Fruit fly (Drosophila melanogaster): ENCODE data around the gene nAChRbeta3.

Gene nAChRbeta3

DNA sequence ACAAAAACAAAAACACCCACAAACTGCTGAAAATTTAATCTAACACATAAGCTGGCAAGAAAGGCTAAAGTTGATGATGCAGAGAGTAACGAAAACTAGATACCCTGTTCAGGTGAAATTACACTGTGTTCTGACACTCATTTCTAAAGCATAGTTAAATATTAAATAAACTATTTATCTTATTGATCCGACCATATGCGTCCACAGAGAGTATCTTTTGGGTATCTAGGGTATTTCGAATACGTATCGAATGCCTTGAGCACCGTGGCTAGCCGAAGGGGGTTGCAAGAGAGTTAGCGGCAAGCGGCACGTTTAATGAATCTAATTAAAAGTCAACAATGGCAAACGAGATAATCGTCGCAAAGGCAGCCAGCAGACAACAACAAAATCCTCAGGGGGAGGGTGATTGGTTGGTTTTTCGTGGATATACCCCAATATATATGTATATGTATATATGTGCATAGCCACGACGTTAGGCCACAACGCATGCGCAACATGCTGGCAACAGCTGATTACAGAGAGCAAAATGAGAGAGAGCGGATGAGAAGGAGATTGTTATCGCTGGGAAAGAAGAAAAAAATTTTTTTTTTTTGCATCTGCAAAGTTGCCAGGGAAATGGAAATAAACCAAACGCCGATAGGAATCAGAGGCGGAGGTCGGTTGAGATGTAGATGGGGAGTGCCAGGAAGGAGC is 22.8 kb upstream of the nAChRbeta3 start (continued):
- TF ChIP-seq ftz-f1 (GFP tag; optimal IDR thresholded peaks at IDR 0.05): no peak
- TF ChIP-seq dm (GFP tag; optimal IDR thresholded peaks at IDR 0.05): no peak
- peak; percentile 76 for TF ChIP-seq Aef1 (GFP tag; IDR thresholded peaks at IDR 0.05)
- peak; percentile 60 for TF ChIP-seq GATAe (GFP tag; conservative IDR thresholded peaks at IDR 0.05)
- TF ChIP-seq H2.0 (GFP tag; IDR thresholded peaks at IDR 0.05): peak; percentile 81
- peak; percentile 66 for TF ChIP-seq CG6654 (GFP tag; optimal IDR thresholded peaks at IDR 0.05)
- no peak for TF ChIP-seq Dip2 (GFP tag; IDR thresholded peaks at IDR 0.05)
- peak; percentile 89 for TF ChIP-seq CG6689 (GFP tag; IDR thresholded peaks at IDR 0.05)
- peak; percentile 58 for TF ChIP-seq CG1024 (GFP tag; IDR thresholded peaks at IDR 0.05)
- TF ChIP-seq CG7357 (GFP tag; IDR thresholded peaks at IDR 0.05): peak; percentile 78; the same call in 2 of the 3 replicates
- TF ChIP-seq tna (GFP tag; IDR thresholded peaks at IDR 0.05; ENCODE audit: partially characterized antibody): no peak
- TF ChIP-seq btn (GFP tag; optimal IDR thresholded peaks at IDR 0.05): no peak
- TF ChIP-seq sr (GFP tag; IDR thresholded peaks at IDR 0.05): peak; percentile 71; the same call in 1 of the 3 replicates
- TF ChIP-seq CG10979 (tag; optimal IDR thresholded peaks at IDR 0.05): peak; percentile 88
- TF ChIP-seq Lim3 (GFP tag; IDR thresholded peaks at IDR 0.05): 0 out of 2 replicates have a peak, but pooled peaks have one; percentile 39
- TF ChIP-seq nerfin-1 (tag; optimal IDR thresholded peaks at IDR 0.05): peak; percentile 65
- peak; percentile 65 for TF ChIP-seq scrt (GFP tag; optimal IDR thresholded peaks at IDR 0.05)
- no peak for TF ChIP-seq unc-4 (GFP tag; IDR thresholded peaks at IDR 0.05; ENCODE audit: partially characterized antibody)
- peak in 1 of 3 experiments; percentile 70 for TF ChIP-seq lola (GFP tag; optimal IDR thresholded peaks at IDR 0.05)
- peak; percentile 77 for TF ChIP-seq ap (GFP tag; IDR thresholded peaks at IDR 0.05)
- no peak for TF ChIP-seq sima (GFP tag; optimal IDR thresholded peaks at IDR 0.05)
- no peak for TF ChIP-seq Myb (GFP tag; optimal IDR thresholded peaks at IDR 0.05)
- TF ChIP-seq tup (GFP tag; optimal IDR thresholded peaks at IDR 0.05): peak; percentile 48
- TF ChIP-seq CG3838 (GFP tag; optimal IDR thresholded peaks at IDR 0.05): no peak
- peak; percentile 34 for TF ChIP-seq Atf-2 (GFP tag; optimal IDR thresholded peaks at IDR 0.05)
- no peak for TF ChIP-seq CG18011 (GFP tag; optimal IDR thresholded peaks at IDR 0.05)
- TF ChIP-seq CG12942 (GFP tag; optimal IDR thresholded peaks at IDR 0.05): peak; percentile 60
- no peak for TF ChIP-seq gfzf (GFP tag; optimal IDR thresholded peaks at IDR 0.05)
- no peak for TF ChIP-seq h (optimal IDR thresholded peaks at IDR 0.05)
- TF ChIP-seq Tbp (GFP tag; optimal IDR thresholded peaks at IDR 0.05): no peak
- peak; percentile 62 for TF ChIP-seq lilli (GFP tag; optimal IDR thresholded peaks at IDR 0.05)
- TF ChIP-seq Deaf1 (tag; optimal IDR thresholded peaks at IDR 0.05): no peak
- TF ChIP-seq CG10543 (GFP tag; optimal IDR thresholded peaks at IDR 0.05): no peak
- TF ChIP-seq HmgZ (tag; optimal IDR thresholded peaks at IDR 0.05): no peak
- TF ChIP-seq CG7786 (GFP tag; optimal IDR thresholded peaks at IDR 0.05): peak; percentile 27
- peak; percentile 59 for TF ChIP-seq CG1529 (GFP tag; optimal IDR thresholded peaks at IDR 0.05)
- TF ChIP-seq fd102C (GFP tag; optimal IDR thresholded peaks at IDR 0.05): peak; percentile 63
- TF ChIP-seq gro (GFP tag; optimal IDR thresholded peaks at IDR 0.05): peak; percentile 60
- TF ChIP-seq CG31388 (GFP tag; optimal IDR thresholded peaks at IDR 0.05): no peak
- TF ChIP-seq CG31365 (tag; optimal IDR thresholded peaks at IDR 0.05): peak; percentile 56
- no peak for TF ChIP-seq Neu2 (GFP tag; optimal IDR thresholded peaks at IDR 0.05; ENCODE audit: borderline replicate concordance)
- TF ChIP-seq cas (GFP tag; IDR thresholded peaks at IDR 0.05): no peak
- TF ChIP-seq yki (optimal IDR thresholded peaks at IDR 0.05): no peak
- TF ChIP-seq CG18262 (tag; optimal IDR thresholded peaks at IDR 0.05): peak; percentile 91
- no peak for TF ChIP-seq ham (GFP tag; IDR thresholded peaks at IDR 0.05)
- TF ChIP-seq CG32532 (GFP tag; IDR thresholded peaks at IDR 0.05): peak; percentile 65
- peak; percentile 88 for TF ChIP-seq phol (tag; optimal IDR thresholded peaks at IDR 0.05)
- peak; percentile 81 for TF ChIP-seq CG18599 (GFP tag; optimal IDR thresholded peaks at IDR 0.05)
- TF ChIP-seq CG32772 (GFP tag; IDR thresholded peaks at IDR 0.05): peak; percentile 79
- peak; percentile 72 for TF ChIP-seq ssp (GFP tag; IDR thresholded peaks at IDR 0.05)
- TF ChIP-seq Ada2b (GFP tag; IDR thresholded peaks at IDR 0.05): peak; percentile 73

Data from whole organism, embryonic.